Worm (Caenorhabditis elegans): Measurements from ENCODE around the gene ceh-49.

DNA sequence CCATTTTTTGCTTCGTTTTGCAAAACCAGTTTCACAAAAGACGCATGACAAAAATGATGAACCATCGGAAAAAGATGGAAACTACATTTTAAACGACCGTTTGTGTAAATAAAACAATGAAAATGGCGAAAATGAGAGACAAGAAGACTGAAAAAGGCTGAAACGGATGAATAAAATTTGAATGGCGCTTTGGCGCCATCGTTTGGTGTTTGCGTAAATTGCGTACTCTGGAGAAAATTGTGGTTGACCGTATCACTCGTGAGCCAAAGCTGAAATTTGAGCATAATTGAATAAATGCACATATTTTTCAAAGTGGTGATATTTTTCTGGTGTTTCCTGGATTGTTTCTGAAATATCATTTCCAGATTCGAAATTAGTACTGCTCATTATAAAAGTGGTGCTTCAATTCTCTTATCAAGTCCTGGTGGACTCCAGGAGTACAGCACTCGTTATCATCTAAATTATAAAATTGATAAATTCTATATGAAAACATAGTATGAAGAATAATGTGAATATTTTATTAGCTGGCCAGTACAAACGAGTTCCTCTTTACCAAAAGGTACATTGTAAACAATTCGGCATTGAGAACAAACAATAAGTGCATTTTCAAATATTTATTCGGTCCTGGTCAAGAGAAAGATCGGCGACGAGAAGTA is 18.6 kb downstream of the ceh-49 start:
- TF ChIP-seq tra-4 (tag; optimal IDR thresholded peaks at IDR 0.05) (no peak), hmbx-1 (tag; optimal IDR thresholded peaks at IDR 0.05) (no peak)
